Worm (Caenorhabditis elegans) whole organism, L2 larva: Measurements from ENCODE around the gene C35C5.8.

ENCODE experiments used
- C34F6.9 ChIP-seq: fragments of 150-350 bp; optimal IDR thresholded peaks from 2 replicates; lab custom pipeline; 2014; ENCODE audit warnings: missing biosample characterization, missing genetic modification characterization
- F13H6.1 ChIP-seq: sonication (generic microtip); optimal IDR thresholded peaks from 2 replicates; lab custom pipeline; 2016; ENCODE audit warnings: missing genetic modification characterization, missing compliant biosample characterization
- R02D3.7 ChIP-seq: fragments of 150-350 bp; optimal IDR thresholded peaks from 2 replicates; lab custom pipeline; 2014; ENCODE audit warnings: missing biosample characterization, missing genetic modification characterization
- Y55F3AM.14 ChIP-seq: fragments of 200-800 bp; sonication (Bioruptor generic); optimal IDR thresholded peaks from 2 replicates; lab custom pipeline; 2018; ENCODE audit warnings: mild to moderate bottlenecking, missing genetic modification characterization, missing compliant biosample characterization
- ZK546.5 ChIP-seq: sonication (generic microtip); optimal IDR thresholded peaks from 2 replicates; lab custom pipeline; 2017; ENCODE audit warnings: missing biosample characterization, missing genetic modification characterization
- alr-1 ChIP-seq: fragments of 150-350 bp; optimal IDR thresholded peaks from 2 replicates; lab custom pipeline; 2014; ENCODE audit warnings: missing biosample characterization, missing genetic modification characterization
- ama-1 ChIP-seq: fragments of 150-350 bp; optimal IDR thresholded peaks from 2 replicates; lab custom pipeline; 2018; ENCODE audit warnings: inconsistent platforms
- blmp-1 ChIP-seq: sonication (generic microtip); optimal IDR thresholded peaks from 2 replicates; lab custom pipeline; 2017; ENCODE audit warnings: missing genetic modification characterization, mild to moderate bottlenecking, missing compliant biosample characterization, antibody characterized with exemption, moderate library complexity; ENCODE audit not compliant: insufficient read depth
- ceh-16 ChIP-seq: fragments of 150-350 bp; optimal IDR thresholded peaks from 2 replicates; lab custom pipeline; 2014; ENCODE audit warnings: missing biosample characterization, missing genetic modification characterization
- ceh-82 ChIP-seq: fragments of 150-350 bp; optimal IDR thresholded peaks from 2 replicates; lab custom pipeline; 2014; ENCODE audit warnings: missing biosample characterization, missing genetic modification characterization
- crh-2 ChIP-seq: sonication (generic microtip); optimal IDR thresholded peaks from 2 replicates; lab custom pipeline; 2017; ENCODE audit warnings: missing biosample characterization, missing genetic modification characterization
- fos-1 ChIP-seq: fragments of 150-350 bp; optimal IDR thresholded peaks from 2 replicates; lab custom pipeline; 2014; ENCODE audit warnings: missing biosample characterization, missing genetic modification characterization
- lin-11 ChIP-seq: fragments of 150-350 bp; sonication (generic microtip); optimal IDR thresholded peaks from 2 replicates; lab custom pipeline; 2014; ENCODE audit warnings: missing biosample characterization, missing genetic modification characterization, inconsistent platforms, mixed read lengths
- lin-13 ChIP-seq: fragments of 150-350 bp; optimal IDR thresholded peaks from 2 replicates; lab custom pipeline; 2014; ENCODE audit warnings: missing biosample characterization, missing genetic modification reagents, missing genetic modification characterization
- lin-39 ChIP-seq: fragments of 150-350 bp; optimal IDR thresholded peaks from 2 replicates; lab custom pipeline; 2014; ENCODE audit warnings: missing biosample characterization, missing genetic modification reagents, missing genetic modification characterization
- lsy-2 ChIP-seq, 2 experiments: fragments of 150-350 bp in 1 of 2; sonication (generic microtip) in 1 of 2; optimal IDR thresholded peaks; 2 replicates each; lab custom pipeline; 2014 to 2017; ENCODE audit warnings: missing biosample characterization in 2 of 2, missing genetic modification characterization in 2 of 2
- mab-5 ChIP-seq: fragments of 150-350 bp; optimal IDR thresholded peaks from 2 replicates; lab custom pipeline; 2014; ENCODE audit warnings: missing biosample characterization, missing genetic modification characterization
- mdl-1 ChIP-seq, 2 experiments: fragments of 150-350 bp in 1 of 2; sonication (generic microtip) in 1 of 2; optimal IDR thresholded peaks; 2 replicates each; lab custom pipeline; 2017; ENCODE audit warnings: missing biosample characterization in 2 of 2, missing genetic modification characterization in 2 of 2
- nhr-12 ChIP-seq: fragments of 150-350 bp; optimal IDR thresholded peaks from 2 replicates; lab custom pipeline; 2014; ENCODE audit warnings: missing biosample characterization, missing genetic modification characterization
- nhr-129 ChIP-seq: fragments of 150-350 bp; optimal IDR thresholded peaks from 2 replicates; lab custom pipeline; 2014; ENCODE audit warnings: missing biosample characterization, missing genetic modification characterization
- nhr-21 ChIP-seq: fragments of 150-350 bp; optimal IDR thresholded peaks from 2 replicates; lab custom pipeline; 2014; ENCODE audit warnings: missing biosample characterization, missing genetic modification characterization
- nhr-23 ChIP-seq: fragments of 150-350 bp; optimal IDR thresholded peaks from 2 replicates; lab custom pipeline; 2014; ENCODE audit warnings: missing biosample characterization, missing genetic modification reagents, missing genetic modification characterization
- nhr-25 ChIP-seq: fragments of 150-350 bp; sonication (generic microtip); optimal IDR thresholded peaks from 3 replicates; lab custom pipeline; 2014; ENCODE audit warnings: missing biosample characterization, missing genetic modification characterization
- nhr-6 ChIP-seq: fragments of 150-350 bp; optimal IDR thresholded peaks from 2 replicates; lab custom pipeline; 2014; ENCODE audit warnings: missing biosample characterization, missing genetic modification characterization
- nhr-77 ChIP-seq: fragments of 150-350 bp; optimal IDR thresholded peaks from 2 replicates; lab custom pipeline; 2014; ENCODE audit warnings: missing biosample characterization, missing genetic modification characterization
- peb-1 ChIP-seq: fragments of 150-350 bp; optimal IDR thresholded peaks from 2 replicates; lab custom pipeline; 2014; ENCODE audit warnings: missing biosample characterization, missing genetic modification characterization
- sem-4 ChIP-seq: fragments of 150-350 bp; optimal IDR thresholded peaks from 2 replicates; lab custom pipeline; 2014; ENCODE audit warnings: missing biosample characterization, missing genetic modification reagents, missing genetic modification characterization
- sma-3 ChIP-seq: sonication (generic microtip); optimal IDR thresholded peaks from 2 replicates; lab custom pipeline; 2016; ENCODE audit warnings: missing genetic modification reagents, missing genetic modification characterization, missing compliant biosample characterization
- sma-9 ChIP-seq, 2 experiments: fragments of 150-350 bp in 1 of 2; sonication (generic microtip) in 1 of 2; optimal IDR thresholded peaks; 2 replicates each; lab custom pipeline; 2014 to 2016; ENCODE audit warnings: missing genetic modification characterization in 2 of 2, mild to moderate bottlenecking in 1 of 2, missing biosample characterization in 1 of 2, missing compliant biosample characterization in 1 of 2, missing genetic modification reagents in 1 of 2, moderate library complexity in 1 of 2
- unc-39 ChIP-seq: fragments of 150-350 bp; optimal IDR thresholded peaks from 2 replicates; lab custom pipeline; 2014; ENCODE audit warnings: missing biosample characterization, missing genetic modification characterization
- unc-55 ChIP-seq: fragments of 150-350 bp; sonication (generic microtip); optimal IDR thresholded peaks from 3 replicates; lab custom pipeline; 2014; ENCODE audit warnings: missing biosample characterization, missing genetic modification reagents, missing genetic modification characterization
- unc-62 ChIP-seq: fragments of 150-350 bp; optimal IDR thresholded peaks from 2 replicates; lab custom pipeline; 2014; ENCODE audit warnings: missing biosample characterization, missing genetic modification reagents, missing genetic modification characterization
- ztf-1 ChIP-seq: fragments of 200-800 bp; sonication (Bioruptor generic); conservative IDR thresholded peaks from 2 replicates; pipeline ENCODE4 v1.3.6; 2022; ENCODE audit warnings: missing genetic modification characterization, missing compliant biosample characterization
- ztf-11 ChIP-seq: sonication (generic microtip); optimal IDR thresholded peaks from 2 replicates; lab custom pipeline; 2017; ENCODE audit warnings: missing biosample characterization, missing genetic modification characterization

Gene C35C5.8

DNA sequence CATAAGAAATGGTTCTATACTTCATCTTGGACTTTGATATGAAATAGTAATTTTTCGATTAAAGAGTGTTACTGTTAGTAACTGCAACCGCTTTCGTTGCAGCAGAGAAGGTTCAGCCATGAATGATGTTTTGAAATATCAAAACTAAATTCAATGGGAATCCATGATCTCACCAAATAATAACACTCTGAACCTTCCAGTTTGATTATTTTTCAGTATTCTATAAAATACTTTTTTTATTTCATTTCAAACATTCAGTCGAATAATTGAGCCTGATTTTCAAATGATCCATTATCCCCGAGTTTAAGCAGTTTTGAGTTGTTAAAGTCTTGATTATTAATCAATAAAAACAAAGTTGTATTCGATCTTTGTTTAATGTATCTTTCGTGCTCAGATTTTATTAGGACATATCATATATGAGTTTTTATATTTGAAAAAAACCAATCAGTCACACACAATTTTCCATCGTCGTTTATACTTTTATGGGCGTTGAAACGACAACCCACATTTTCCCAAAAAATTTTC, 3.9 kb downstream of the C35C5.8 start, which contains the start of gene gcp-2.2:
gcp-2.2 (plus strand) TSS at position 475 of the 525 bp plus-strand sequence.
- TF ChIP-seq lin-11 (tag; lab: Kevin White, UChicago) (no peak), lin-13 (no peak), alr-1 (tag; lab: Kevin White, UChicago) (no peak), sem-4 (tag; lab: Kevin White, UChicago) (no peak), unc-62 (GFP tag; lab: Kevin White, UChicago) (no peak), unc-55 (GFP tag; lab: Kevin White, UChicago) (no peak), peb-1 (tag; lab: Kevin White, UChicago) (no peak), sma-9 (GFP tag; optimal IDR thresholded peaks at IDR 0.05; lab: Kevin White, UChicago) (no peak), sma-9 (tag; optimal IDR thresholded peaks at IDR 0.05; lab: Kevin White, UChicago) (no peak), ama-1 (lab: Kevin White, UChicago) (no peak), mab-5 (no peak), blmp-1 (no peak), nhr-77 (no peak), unc-39 (tag; lab: Kevin White, UChicago) (no peak), lsy-2 (tag; optimal IDR thresholded peaks at IDR 0.05; lab: Kevin White, UChicago) (no peak), crh-2 (tag; lab: Kevin White, UChicago) (no peak), nhr-23 (no peak), nhr-129 (tag; lab: Kevin White, UChicago) (no peak), ceh-82 (no peak), F13H6.1 (no peak)

DNA sequence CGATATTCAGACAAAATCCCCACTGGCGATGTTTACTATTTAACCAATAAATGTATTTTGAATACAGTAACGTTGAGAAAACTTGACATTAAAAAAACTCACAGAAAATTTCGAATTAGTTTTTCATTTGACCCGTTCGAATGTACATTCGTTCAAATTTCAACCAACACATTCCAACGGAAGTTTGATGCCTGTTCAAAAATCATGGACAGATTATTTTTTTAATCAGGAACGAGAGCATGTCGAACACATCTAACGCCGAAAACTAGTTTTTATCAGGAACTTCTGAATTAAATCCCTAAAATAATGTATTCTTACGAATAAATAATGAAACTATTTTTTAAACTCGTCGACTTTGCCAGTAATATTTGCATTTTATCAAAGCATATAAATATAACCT, 8.3 kb downstream of the C35C5.8 start:
- TF ChIP-seq nhr-23 (no peak), fos-1 (tag; lab: Kevin White, UChicago) (no peak), C34F6.9 (tag; lab: Kevin White, UChicago) (no peak), lin-13 (no peak), sem-4 (tag; lab: Kevin White, UChicago) (no peak), nhr-12 (tag; lab: Kevin White, UChicago) (no peak), nhr-129 (tag; lab: Kevin White, UChicago) (no peak), ZK546.5 (tag; lab: Kevin White, UChicago) (no peak), F13H6.1 (no peak), ceh-16 (tag; lab: Kevin White, UChicago) (no peak), Y55F3AM.14 (GFP tag; lab: Kevin White, UChicago) (no peak), nhr-6 (no peak), R02D3.7 (no peak), nhr-21 (tag; lab: Kevin White, UChicago) (no peak), unc-55 (GFP tag; lab: Kevin White, UChicago) (no peak), unc-39 (tag; lab: Kevin White, UChicago) (no peak), nhr-77 (no peak), alr-1 (tag; lab: Kevin White, UChicago) (no peak), lsy-2 (tag; optimal IDR thresholded peaks at IDR 0.05; lab: Kevin White, UChicago) (no peak)

- TF ChIP-seq mdl-1 (tag; optimal IDR thresholded peaks at IDR 0.05; lab: Kevin White, UChicago) (no peak), nhr-129 (tag; lab: Kevin White, UChicago) (peak; percentile 58), nhr-25 (peak; percentile 63), sma-3 (GFP tag; lab: Kevin White, UChicago) (peak; percentile 47), C34F6.9 (tag; lab: Kevin White, UChicago) (peak; percentile 54), lin-11 (tag; lab: Kevin White, UChicago) (no peak), ceh-16 (tag; lab: Kevin White, UChicago) (peak; percentile 24), Y55F3AM.14 (GFP tag; lab: Kevin White, UChicago) (peak; percentile 5), mab-5 (peak; percentile 10), nhr-6 (no peak), ztf-1 (GFP tag; lab: Robert Waterston, UW) (no peak), crh-2 (tag; lab: Kevin White, UChicago) (peak; percentile 66), fos-1 (tag; lab: Kevin White, UChicago) (peak; percentile 96), unc-55 (GFP tag; lab: Kevin White, UChicago) (peak; percentile 34), F13H6.1 (peak; percentile 62), lin-39 (no peak), lsy-2 (tag; optimal IDR thresholded peaks at IDR 0.05; lab: Kevin White, UChicago) (peak in 1 of 2 experiments; percentile 47), ztf-11 (tag; lab: Kevin White, UChicago) (no peak), sma-9 (GFP tag; optimal IDR thresholded peaks at IDR 0.05; lab: Kevin White, UChicago) (peak; percentile 27), sma-9 (tag; optimal IDR thresholded peaks at IDR 0.05; lab: Kevin White, UChicago) (no peak)
Measured at ce11 chrX:11546445-11547275, 13.3 kb downstream of the C35C5.8 start, which contains the start of gene selt-1.1. Gene selt-1.1, minus strand, starts transcription at chrX:11546495.
